Worm (Caenorhabditis elegans): Measurements from ENCODE around the gene nhr-41.

The nhr-41 gene

ce11 chrIV:1391446-1391845 is 5.4 kb downstream of the nhr-41 start:
- TF ChIP-seq ztf-4 (tag; optimal IDR thresholded peaks at IDR 0.05) (no peak), crh-2 (tag; optimal IDR thresholded peaks at IDR 0.05) (no peak), fos-1 (tag; optimal IDR thresholded peaks at IDR 0.05) (no peak), C34F6.9 (tag; optimal IDR thresholded peaks at IDR 0.05) (no peak), nhr-23 (tag; optimal IDR thresholded peaks at IDR 0.05) (no peak), lin-39 (tag; optimal IDR thresholded peaks at IDR 0.05) (no peak), snpc-4 (tag; optimal IDR thresholded peaks at IDR 0.05) (no peak), mbf-1 (tag; optimal IDR thresholded peaks at IDR 0.05) (no peak), nhr-12 (tag; optimal IDR thresholded peaks at IDR 0.05) (no peak), R02D3.7 (tag; optimal IDR thresholded peaks at IDR 0.05) (no peak), dmd-4 (tag; optimal IDR thresholded peaks at IDR 0.05) (no peak), unc-55 (GFP tag; optimal IDR thresholded peaks at IDR 0.05) (no peak), peb-1 (tag; optimal IDR thresholded peaks at IDR 0.05) (no peak), lin-11 (tag; optimal IDR thresholded peaks at IDR 0.05) (no peak), sem-4 (tag; optimal IDR thresholded peaks at IDR 0.05) (no peak), elt-3 (tag; optimal IDR thresholded peaks at IDR 0.05) (no peak), blmp-1 (tag; optimal IDR thresholded peaks at IDR 0.05; ENCODE audit: insufficient read depth) (no peak), egl-27 (tag; optimal IDR thresholded peaks at IDR 0.05) (no peak), alr-1 (tag; optimal IDR thresholded peaks at IDR 0.05) (no peak), nhr-6 (tag; optimal IDR thresholded peaks at IDR 0.05) (no peak)

- TF ChIP-seq mab-5 (tag; optimal IDR thresholded peaks at IDR 0.05): no peak
- TF ChIP-seq skn-1 (tag; optimal IDR thresholded peaks at IDR 0.05): no peak
- no peak for TF ChIP-seq elt-1 (tag; optimal IDR thresholded peaks at IDR 0.05)
- TF ChIP-seq Y55F3AM.14 (GFP tag; optimal IDR thresholded peaks at IDR 0.05): no peak
- TF ChIP-seq fos-1 (tag; optimal IDR thresholded peaks at IDR 0.05): no peak
- TF ChIP-seq ama-1 (optimal IDR thresholded peaks at IDR 0.05): no peak
These were observed 8.1 kb downstream of the nhr-41 start for ce11 chrIV:1394077-1394476.

ce11 chrIV:1397895-1398294 is 11.9 kb downstream of the nhr-41 start:
- TF ChIP-seq nhr-25 (tag; optimal IDR thresholded peaks at IDR 0.05): no peak
- TF ChIP-seq mdl-1 (tag; optimal IDR thresholded peaks at IDR 0.05): no peak
- TF ChIP-seq F13H6.1 (tag; optimal IDR thresholded peaks at IDR 0.05): no peak
- TF ChIP-seq ztf-1 (GFP tag; conservative IDR thresholded peaks at IDR 0.05): no peak
- no peak for TF ChIP-seq nhr-12 (tag; optimal IDR thresholded peaks at IDR 0.05)
- no peak for TF ChIP-seq ztf-4 (tag; optimal IDR thresholded peaks at IDR 0.05)
- TF ChIP-seq unc-39 (tag; optimal IDR thresholded peaks at IDR 0.05): no peak
- no peak for TF ChIP-seq skn-1 (tag; optimal IDR thresholded peaks at IDR 0.05)
- no peak for TF ChIP-seq zag-1 (tag; optimal IDR thresholded peaks at IDR 0.05)
- no peak for TF ChIP-seq C34F6.9 (tag; optimal IDR thresholded peaks at IDR 0.05)
- no peak for TF ChIP-seq alr-1 (tag; optimal IDR thresholded peaks at IDR 0.05)
- no peak for TF ChIP-seq mab-5 (tag; optimal IDR thresholded peaks at IDR 0.05)
- TF ChIP-seq aly-2 (tag; optimal IDR thresholded peaks at IDR 0.05): no peak
- no peak for TF ChIP-seq ceh-82 (tag; optimal IDR thresholded peaks at IDR 0.05)

DNA sequence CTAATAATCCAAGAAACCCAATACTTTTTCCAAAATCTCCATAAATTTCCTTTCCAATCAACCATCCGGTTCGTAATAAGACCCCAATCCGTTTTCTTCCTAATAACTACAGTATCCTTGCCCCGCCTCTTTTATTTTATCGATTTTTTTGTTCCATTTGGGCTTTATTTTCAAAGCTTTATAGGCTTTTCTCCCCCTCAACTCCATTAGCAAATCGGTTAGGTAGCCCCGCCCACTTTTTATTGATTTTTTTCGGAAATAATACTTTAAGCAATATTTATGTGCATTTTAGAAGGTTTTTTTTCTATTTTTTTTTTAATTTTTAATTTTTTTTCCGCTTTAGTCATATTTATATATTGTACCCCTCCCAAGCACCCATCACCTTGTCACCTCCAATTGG is 14.0 kb downstream of the nhr-41 start:
- TF ChIP-seq R02D3.7 (tag; optimal IDR thresholded peaks at IDR 0.05) (no peak), blmp-1 (tag; optimal IDR thresholded peaks at IDR 0.05; ENCODE audit: insufficient read depth) (no peak)

DNA sequence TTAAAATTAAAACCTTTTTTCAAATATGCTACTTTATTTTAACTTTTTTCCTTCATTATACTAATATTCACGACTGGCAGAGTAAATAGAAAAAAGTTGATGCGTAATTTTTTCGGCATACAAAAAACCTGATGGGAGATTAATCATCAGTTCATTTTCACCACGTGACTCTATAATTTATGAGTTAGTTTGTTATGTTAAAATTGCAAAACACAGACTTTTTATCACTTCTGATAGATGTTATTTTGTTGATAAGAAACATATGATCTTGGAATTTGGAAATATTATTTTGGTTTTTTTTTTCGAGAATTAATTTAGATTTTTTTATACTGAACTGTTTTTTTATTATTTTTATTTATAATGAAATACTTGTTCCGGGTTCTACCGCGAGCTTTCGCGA is 17.9 kb downstream of the nhr-41 start:
- no peak for TF ChIP-seq peb-1 (tag; optimal IDR thresholded peaks at IDR 0.05)
- no peak for TF ChIP-seq ama-1 (optimal IDR thresholded peaks at IDR 0.05)
- no peak for TF ChIP-seq lsy-2 (tag; optimal IDR thresholded peaks at IDR 0.05)
- peak; percentile 11 for TF ChIP-seq gmeb-1 (tag; optimal IDR thresholded peaks at IDR 0.05)

ce11 chrIV:1405780-1406179 is 19.8 kb downstream of the nhr-41 start:
- TF ChIP-seq nhr-6 (tag; optimal IDR thresholded peaks at IDR 0.05) (no peak), C34F6.9 (tag; optimal IDR thresholded peaks at IDR 0.05) (no peak), Y55F3AM.14 (GFP tag; optimal IDR thresholded peaks at IDR 0.05) (no peak), fos-1 (tag; optimal IDR thresholded peaks at IDR 0.05) (peak; percentile 35), crh-2 (tag; optimal IDR thresholded peaks at IDR 0.05) (no peak), peb-1 (tag; optimal IDR thresholded peaks at IDR 0.05) (no peak), mbf-1 (tag; optimal IDR thresholded peaks at IDR 0.05) (no peak)

All from whole organism, L2 larva.